Worm (Caenorhabditis elegans) whole organism, L4/young adult: ENCODE data around the gene ppk-3.

Experiments
- W03F9.2 ChIP-seq: fragments of 150-350 bp; optimal IDR thresholded peaks from 2 replicates; lab custom pipeline; 2014; ENCODE audit warnings: missing biosample characterization, missing genetic modification characterization
- dao-5 ChIP-seq: sonication (generic microtip); optimal IDR thresholded peaks from 2 replicates; lab custom pipeline; 2016; ENCODE audit warnings: missing genotype, missing genetic modification characterization, moderate library complexity, missing compliant biosample characterization
- him-1 ChIP-seq: sonication (generic microtip); optimal IDR thresholded peaks from 2 replicates; lab custom pipeline; 2016; ENCODE audit warnings: missing genotype, missing genetic modification reagents, missing genetic modification characterization, missing compliant biosample characterization

DNA sequence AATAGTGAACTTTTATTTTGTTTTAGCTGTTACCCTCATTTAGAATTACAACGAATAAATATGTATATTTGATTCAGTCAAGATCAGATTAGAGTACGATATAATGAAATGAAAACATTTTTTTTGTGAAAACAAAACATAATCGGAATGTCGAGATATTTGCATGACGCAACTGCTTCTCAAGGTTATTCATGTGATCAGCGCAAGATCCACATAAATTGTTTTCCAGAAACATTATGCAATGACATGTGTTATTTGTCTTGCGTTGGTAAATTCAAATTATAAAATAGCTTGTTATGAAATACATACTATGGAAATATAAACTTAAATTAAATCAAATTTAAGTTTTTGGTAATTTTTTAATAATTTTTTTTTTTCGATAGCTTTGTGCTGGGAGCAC lies 24.1 kb upstream of the ppk-3 start:
- TF ChIP-seq him-1 (tag; lab: Kevin White, UChicago): no peak
- TF ChIP-seq W03F9.2 (tag; lab: Kevin White, UChicago): no peak
- TF ChIP-seq dao-5 (tag; lab: Kevin White, UChicago): no peak
